Worm (Caenorhabditis elegans) whole organism, L2 larva: ENCODE results near the gene cky-1.

Experiments
- C34F6.9 ChIP-seq: fragments of 150-350 bp; optimal IDR thresholded peaks from 2 replicates; lab custom pipeline; 2014; ENCODE audit warnings: missing biosample characterization, missing genetic modification characterization
- F13H6.1 ChIP-seq: sonication (generic microtip); optimal IDR thresholded peaks from 2 replicates; lab custom pipeline; 2016; ENCODE audit warnings: missing genetic modification characterization, missing compliant biosample characterization
- R02D3.7 ChIP-seq: fragments of 150-350 bp; optimal IDR thresholded peaks from 2 replicates; lab custom pipeline; 2014; ENCODE audit warnings: missing biosample characterization, missing genetic modification characterization
- Y55F3AM.14 ChIP-seq: fragments of 200-800 bp; sonication (Bioruptor generic); optimal IDR thresholded peaks from 2 replicates; lab custom pipeline; 2018; ENCODE audit warnings: mild to moderate bottlenecking, missing genetic modification characterization, missing compliant biosample characterization
- alr-1 ChIP-seq: fragments of 150-350 bp; optimal IDR thresholded peaks from 2 replicates; lab custom pipeline; 2014; ENCODE audit warnings: missing biosample characterization, missing genetic modification characterization
- ceh-16 ChIP-seq: fragments of 150-350 bp; optimal IDR thresholded peaks from 2 replicates; lab custom pipeline; 2014; ENCODE audit warnings: missing biosample characterization, missing genetic modification characterization
- crh-2 ChIP-seq: sonication (generic microtip); optimal IDR thresholded peaks from 2 replicates; lab custom pipeline; 2017; ENCODE audit warnings: missing biosample characterization, missing genetic modification characterization
- elt-1 ChIP-seq: fragments of 150-350 bp; optimal IDR thresholded peaks from 2 replicates; lab custom pipeline; 2014; ENCODE audit warnings: missing biosample characterization, missing genetic modification characterization
- elt-3 ChIP-seq: sonication (generic microtip); optimal IDR thresholded peaks from 2 replicates; lab custom pipeline; 2017; ENCODE audit warnings: missing biosample characterization, missing genetic modification characterization
- fos-1 ChIP-seq: fragments of 150-350 bp; optimal IDR thresholded peaks from 2 replicates; lab custom pipeline; 2014; ENCODE audit warnings: missing biosample characterization, missing genetic modification characterization
- gmeb-1 ChIP-seq: fragments of 150-350 bp; optimal IDR thresholded peaks from 2 replicates; lab custom pipeline; 2014; ENCODE audit warnings: missing biosample characterization, missing genetic modification characterization
- lin-11 ChIP-seq: fragments of 150-350 bp; sonication (generic microtip); optimal IDR thresholded peaks from 2 replicates; lab custom pipeline; 2014; ENCODE audit warnings: missing biosample characterization, missing genetic modification characterization, inconsistent platforms, mixed read lengths
- lin-13 ChIP-seq: fragments of 150-350 bp; optimal IDR thresholded peaks from 2 replicates; lab custom pipeline; 2014; ENCODE audit warnings: missing biosample characterization, missing genetic modification reagents, missing genetic modification characterization
- lin-39 ChIP-seq: fragments of 150-350 bp; optimal IDR thresholded peaks from 2 replicates; lab custom pipeline; 2014; ENCODE audit warnings: missing biosample characterization, missing genetic modification reagents, missing genetic modification characterization
- lsy-2 ChIP-seq, 2 experiments: fragments of 150-350 bp in 1 of 2; sonication (generic microtip) in 1 of 2; optimal IDR thresholded peaks; 2 replicates each; lab custom pipeline; 2014 to 2017; ENCODE audit warnings: missing biosample characterization in 2 of 2, missing genetic modification characterization in 2 of 2
- mab-5 ChIP-seq: fragments of 150-350 bp; optimal IDR thresholded peaks from 2 replicates; lab custom pipeline; 2014; ENCODE audit warnings: missing biosample characterization, missing genetic modification characterization
- mbf-1 ChIP-seq: sonication (generic microtip); optimal IDR thresholded peaks from 2 replicates; lab custom pipeline; 2017; ENCODE audit warnings: missing biosample characterization, missing genetic modification characterization
- nhr-12 ChIP-seq: fragments of 150-350 bp; optimal IDR thresholded peaks from 2 replicates; lab custom pipeline; 2014; ENCODE audit warnings: missing biosample characterization, missing genetic modification characterization
- nhr-129 ChIP-seq: fragments of 150-350 bp; optimal IDR thresholded peaks from 2 replicates; lab custom pipeline; 2014; ENCODE audit warnings: missing biosample characterization, missing genetic modification characterization
- nhr-21 ChIP-seq: fragments of 150-350 bp; optimal IDR thresholded peaks from 2 replicates; lab custom pipeline; 2014; ENCODE audit warnings: missing biosample characterization, missing genetic modification characterization
- nhr-237 ChIP-seq: fragments of 150-350 bp; optimal IDR thresholded peaks from 2 replicates; lab custom pipeline; 2014; ENCODE audit warnings: missing biosample characterization, missing genetic modification characterization
- nhr-6 ChIP-seq: fragments of 150-350 bp; optimal IDR thresholded peaks from 2 replicates; lab custom pipeline; 2014; ENCODE audit warnings: missing biosample characterization, missing genetic modification characterization
- nhr-77 ChIP-seq: fragments of 150-350 bp; optimal IDR thresholded peaks from 2 replicates; lab custom pipeline; 2014; ENCODE audit warnings: missing biosample characterization, missing genetic modification characterization
- peb-1 ChIP-seq: fragments of 150-350 bp; optimal IDR thresholded peaks from 2 replicates; lab custom pipeline; 2014; ENCODE audit warnings: missing biosample characterization, missing genetic modification characterization
- sem-4 ChIP-seq: fragments of 150-350 bp; optimal IDR thresholded peaks from 2 replicates; lab custom pipeline; 2014; ENCODE audit warnings: missing biosample characterization, missing genetic modification reagents, missing genetic modification characterization
- skn-1 ChIP-seq: sonication (generic microtip); optimal IDR thresholded peaks from 2 replicates; lab custom pipeline; 2017; ENCODE audit warnings: missing biosample characterization, missing genetic modification characterization
- sma-3 ChIP-seq: sonication (generic microtip); optimal IDR thresholded peaks from 2 replicates; lab custom pipeline; 2016; ENCODE audit warnings: missing genetic modification reagents, missing genetic modification characterization, missing compliant biosample characterization
- sma-9 ChIP-seq, 2 experiments: fragments of 150-350 bp in 1 of 2; sonication (generic microtip) in 1 of 2; optimal IDR thresholded peaks; 2 replicates each; lab custom pipeline; 2014 to 2016; ENCODE audit warnings: missing genetic modification characterization in 2 of 2, mild to moderate bottlenecking in 1 of 2, missing biosample characterization in 1 of 2, missing compliant biosample characterization in 1 of 2, missing genetic modification reagents in 1 of 2, moderate library complexity in 1 of 2
- unc-39 ChIP-seq: fragments of 150-350 bp; optimal IDR thresholded peaks from 2 replicates; lab custom pipeline; 2014; ENCODE audit warnings: missing biosample characterization, missing genetic modification characterization
- unc-55 ChIP-seq: fragments of 150-350 bp; sonication (generic microtip); optimal IDR thresholded peaks from 3 replicates; lab custom pipeline; 2014; ENCODE audit warnings: missing biosample characterization, missing genetic modification reagents, missing genetic modification characterization
- unc-62 ChIP-seq: fragments of 150-350 bp; optimal IDR thresholded peaks from 2 replicates; lab custom pipeline; 2014; ENCODE audit warnings: missing biosample characterization, missing genetic modification reagents, missing genetic modification characterization
- zag-1 ChIP-seq: fragments of 150-350 bp; optimal IDR thresholded peaks from 2 replicates; lab custom pipeline; 2014; ENCODE audit warnings: missing biosample characterization, missing genetic modification characterization

The cky-1 gene

ce11 chrV:12763291-12763995 lies 26.9 kb downstream of the cky-1 start, which contains the start of the genes abcf-1 and scc-3:
abcf-1 (minus strand) TSS chrV:12763375.
scc-3 (plus strand) TSS chrV:12763945.
- peak; percentile 76 for TF ChIP-seq nhr-129 (tag; lab: Kevin White, UChicago)
- TF ChIP-seq skn-1 = no peak
- peak; percentile 35 for TF ChIP-seq crh-2 (tag; lab: Kevin White, UChicago)
- no peak for TF ChIP-seq zag-1 (tag; lab: Kevin White, UChicago)
- peak; percentile 56 to 97 for TF ChIP-seq lsy-2 (tag; optimal IDR thresholded peaks at IDR 0.05; lab: Kevin White, UChicago)
- TF ChIP-seq F13H6.1 = no peak
- no peak for TF ChIP-seq lin-11 (tag; lab: Kevin White, UChicago)
- no peak for TF ChIP-seq Y55F3AM.14
- peak; percentile 61 for TF ChIP-seq C34F6.9 (tag; lab: Kevin White, UChicago)
- no peak for TF ChIP-seq ceh-16 (tag; lab: Kevin White, UChicago)

DNA sequence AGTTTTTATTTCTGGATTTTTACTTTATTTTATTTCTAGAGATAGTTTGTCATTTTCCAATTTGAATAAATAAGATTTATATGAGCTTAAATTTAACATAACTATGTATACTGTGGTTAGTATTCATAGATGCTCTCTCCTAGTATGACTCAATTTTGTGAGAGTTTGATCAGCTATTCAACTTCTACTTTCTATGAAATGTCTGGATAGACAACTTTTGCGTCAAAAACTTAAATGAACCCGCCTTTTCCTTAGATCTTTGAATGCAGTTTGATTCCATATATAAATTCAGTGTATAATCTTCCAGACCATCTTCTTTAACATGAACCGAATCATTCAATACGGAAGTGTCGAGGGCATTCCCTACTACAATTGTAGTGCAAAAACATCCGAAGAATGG lies 32.4 kb downstream of the cky-1 start, which contains the start of gene srt-43:
TSS of gene srt-43 (plus strand) at position 301 of the 400 bp plus-strand sequence.
- TF ChIP-seq unc-62 (no peak), nhr-21 (tag; lab: Kevin White, UChicago) (no peak)

- TF ChIP-seq lsy-2 (tag; optimal IDR thresholded peaks at IDR 0.05; lab: Kevin White, UChicago) (no peak), lin-39 (tag; lab: Kevin White, UChicago) (no peak), zag-1 (tag; lab: Kevin White, UChicago) (no peak)
- TF ChIP-seq, all 48 proteins: peak for 0
These were observed 36.7 kb downstream of the cky-1 start, which contains the start of gene ZC455.1 for ce11 chrV:12773222-12773621. ZC455.1 (plus strand) TSS chrV:12773522.

ce11 chrV:12773852-12774251 lies 37.3 kb downstream of the cky-1 start:
- TF ChIP-seq sem-4 (tag; lab: Kevin White, UChicago) = no peak
- no peak for TF ChIP-seq mab-5
- TF ChIP-seq nhr-12 (tag; lab: Kevin White, UChicago) = no peak
- no peak for TF ChIP-seq R02D3.7
- TF ChIP-seq nhr-6 (tag; lab: Kevin White, UChicago) = no peak
- TF ChIP-seq peb-1 = no peak
- no peak for TF ChIP-seq elt-1 (tag; lab: Kevin White, UChicago)
- no peak for TF ChIP-seq lin-39 (tag; lab: Kevin White, UChicago)
- no peak for TF ChIP-seq nhr-237 (tag; lab: Kevin White, UChicago)
- no peak for TF ChIP-seq elt-3
- no peak for TF ChIP-seq nhr-21 (tag; lab: Kevin White, UChicago)
- TF ChIP-seq lsy-2 (tag; optimal IDR thresholded peaks at IDR 0.05; lab: Kevin White, UChicago) = no peak
- TF ChIP-seq lin-13 (GFP tag; lab: Kevin White, UChicago) = no peak
- TF ChIP-seq mbf-1 (tag; lab: Kevin White, UChicago) = no peak
- TF ChIP-seq skn-1 = no peak
- no peak for TF ChIP-seq gmeb-1 (tag; lab: Kevin White, UChicago)

ce11 chrV:12780248-12780647 lies 43.7 kb downstream of the cky-1 start:
- TF ChIP-seq fos-1 (tag; lab: Kevin White, UChicago) (peak; percentile 45), lin-13 (GFP tag; lab: Kevin White, UChicago) (peak; percentile 18), gmeb-1 (tag; lab: Kevin White, UChicago) (peak; percentile 39), sma-9 (GFP tag; optimal IDR thresholded peaks at IDR 0.05; lab: Kevin White, UChicago) (peak; percentile 53), sma-9 (tag; optimal IDR thresholded peaks at IDR 0.05; lab: Kevin White, UChicago) (no peak), lsy-2 (tag; optimal IDR thresholded peaks at IDR 0.05; lab: Kevin White, UChicago) (peak in 1 of 2 experiments; percentile 5), alr-1 (no peak), crh-2 (tag; lab: Kevin White, UChicago) (peak; percentile 18), unc-39 (no peak), nhr-129 (tag; lab: Kevin White, UChicago) (peak; percentile 70), sma-3 (GFP tag; lab: Kevin White, UChicago) (peak; percentile 49), unc-62 (no peak), unc-55 (GFP tag; lab: Kevin White, UChicago) (no peak), C34F6.9 (tag; lab: Kevin White, UChicago) (peak; percentile 38), nhr-77 (tag; lab: Kevin White, UChicago) (no peak), F13H6.1 (peak; percentile 10), elt-1 (tag; lab: Kevin White, UChicago) (no peak)
